Worm (Caenorhabditis elegans) whole organism, midembryonic: ENCODE results near the gene srh-47.

ENCODE experiments used
- T22C8.4 ChIP-seq: fragments of 200-800 bp; sonication (Bioruptor generic); IDR thresholded peaks from 2 replicates; pipeline ENCODE4 v1.3.6; 2022; ENCODE audit warnings: missing genetic modification characterization, missing compliant biosample characterization
- cog-1 ChIP-seq: sonication (generic microtip); optimal IDR thresholded peaks from 2 replicates; lab custom pipeline; 2016; ENCODE audit warnings: missing genetic modification characterization, missing compliant biosample characterization
- flt-1 ChIP-seq: fragments of 200-800 bp; sonication (Bioruptor generic); IDR thresholded peaks from 2 replicates; pipeline ENCODE4 v1.3.6; 2022; ENCODE audit warnings: missing genetic modification characterization, missing compliant biosample characterization
- klf-2 ChIP-seq: fragments of 200-800 bp; sonication (Bioruptor generic); conservative IDR thresholded peaks from 2 replicates; pipeline ENCODE4 v1.3.6; 2022; ENCODE audit warnings: missing genetic modification reagents, missing genetic modification characterization, missing compliant biosample characterization
- med-1 ChIP-seq: sonication (generic microtip); optimal IDR thresholded peaks from 2 replicates; lab custom pipeline; 2017; ENCODE audit warnings: missing genetic modification characterization, mild to moderate bottlenecking, missing compliant biosample characterization, antibody characterized with exemption, missing genetic modification reagents; ENCODE audit not compliant: insufficient read depth
- ref-1 ChIP-seq: fragments of 200-800 bp; sonication (Bioruptor generic); conservative IDR thresholded peaks from 2 replicates; pipeline ENCODE4 v1.3.6; 2022; ENCODE audit warnings: missing genetic modification reagents, missing genetic modification characterization, missing compliant biosample characterization
- tab-1 ChIP-seq: fragments of 200-800 bp; sonication (Bioruptor generic); IDR thresholded peaks from 2 replicates; pipeline ENCODE4 v1.3.6; 2022; ENCODE audit warnings: missing genetic modification characterization, missing compliant biosample characterization
- ztf-23 ChIP-seq: fragments of 200-800 bp; sonication (Bioruptor generic); IDR thresholded peaks from 2 replicates; pipeline ENCODE4 v1.3.6; 2022; ENCODE audit warnings: missing genetic modification reagents, missing genetic modification characterization, missing compliant biosample characterization
- ztf-29 ChIP-seq: fragments of 200-800 bp; sonication (Bioruptor generic); IDR thresholded peaks from 2 replicates; pipeline ENCODE4 v1.3.6; 2022; ENCODE audit warnings: missing genetic modification reagents, missing genetic modification characterization, missing compliant biosample characterization

- no peak for TF ChIP-seq med-1
- TF ChIP-seq ztf-23 (GFP tag; lab: Robert Waterston, UW): no peak
- no peak for TF ChIP-seq T22C8.4
- TF ChIP-seq tab-1 (GFP tag; lab: Robert Waterston, UW): no peak
- no peak for TF ChIP-seq flt-1 (GFP tag; lab: Robert Waterston, UW)
- TF ChIP-seq klf-2 (GFP tag; lab: Robert Waterston, UW): peak; percentile 62; the same call in 1 of the 2 replicates
- TF ChIP-seq ref-1 (GFP tag; lab: Robert Waterston, UW): no peak
- no peak for TF ChIP-seq cog-1 (tag; lab: Kevin White, UChicago)
- no peak for TF ChIP-seq ztf-29 (GFP tag; lab: Robert Waterston, UW)
These were observed 40.8 kb upstream of the srh-47 start for ce11 chrV:11341130-11341675.
